Worm (Caenorhabditis elegans) whole organism, young adult: Measurements from ENCODE around the gene T02B11.6.
A peak's percentile ranks its signal among the peaks of the same experiment; 100 is the strongest.

Experiments used
- C17E4.6 ChIP-seq: fragments of 200-800 bp; sonication (Bioruptor generic); IDR thresholded peaks from 2 replicates; pipeline ENCODE4 v1.3.6; 2022; ENCODE audit warnings: missing genetic modification reagents, missing genetic modification characterization, missing compliant biosample characterization
- F33H1.4 ChIP-seq: fragments of 200-800 bp; sonication (Bioruptor generic); IDR thresholded peaks from 2 replicates; pipeline ENCODE4 v1.3.6; 2022; ENCODE audit warnings: missing genetic modification reagents, missing genetic modification characterization, missing compliant biosample characterization
- F52B5.7 ChIP-seq: sonication (generic microtip); optimal IDR thresholded peaks from 2 replicates; lab custom pipeline; 2016; ENCODE audit warnings: mild to moderate bottlenecking, missing genetic modification characterization, missing compliant biosample characterization
- F57A8.1 ChIP-seq: fragments of 200-800 bp; sonication (Bioruptor generic); optimal IDR thresholded peaks from 2 replicates; lab custom pipeline; 2018; ENCODE audit warnings: mild to moderate bottlenecking, missing genetic modification characterization, moderate library complexity, missing compliant biosample characterization
- T07F8.4 ChIP-seq: sonication (generic microtip); optimal IDR thresholded peaks from 2 replicates; lab custom pipeline; 2016; ENCODE audit warnings: mild to moderate bottlenecking, missing genetic modification characterization, moderate library complexity, missing compliant biosample characterization
- T26A5.8 ChIP-seq: sonication (generic microtip); optimal IDR thresholded peaks from 2 replicates; lab custom pipeline; 2016; ENCODE audit warnings: missing genetic modification characterization, missing compliant biosample characterization
- Y56A3A.18 ChIP-seq: fragments of 200-800 bp; sonication (Bioruptor generic); IDR thresholded peaks from 2 replicates; pipeline ENCODE4 v1.3.6; 2022; ENCODE audit warnings: missing genetic modification reagents, missing genetic modification characterization, missing compliant biosample characterization
- ama-1 ChIP-seq, 3 experiments: fragments of 150-350 bp in 1 of 3; sonication (generic microtip) in 2 of 3; optimal IDR thresholded peaks; 2 replicates each; lab custom pipeline; 2014 to 2018; ENCODE audit warnings: missing biosample characterization in 2 of 3, missing genetic modification characterization in 2 of 3, missing genetic modification reagents in 2 of 3
- athp-1 ChIP-seq: sonication (generic microtip); optimal IDR thresholded peaks from 2 replicates; lab custom pipeline; 2017; ENCODE audit warnings: mild to moderate bottlenecking, missing genetic modification characterization, missing compliant biosample characterization
- attf-5 ChIP-seq: fragments of 200-800 bp; sonication (Bioruptor generic); optimal IDR thresholded peaks from 2 replicates; lab custom pipeline; 2018; ENCODE audit warnings: mild to moderate bottlenecking, missing genetic modification characterization, missing compliant biosample characterization
- ceh-27 ChIP-seq: fragments of 200-800 bp; sonication (Bioruptor generic); optimal IDR thresholded peaks from 2 replicates; lab custom pipeline; 2018; ENCODE audit warnings: mild to moderate bottlenecking, missing genetic modification characterization, moderate library complexity, missing compliant biosample characterization
- ceh-58 ChIP-seq: fragments of 200-800 bp; sonication (Bioruptor generic); IDR thresholded peaks from 2 replicates; pipeline ENCODE4 v1.3.6; 2022; ENCODE audit warnings: missing genetic modification characterization, missing compliant biosample characterization
- chd-7 ChIP-seq: sonication (generic microtip); optimal IDR thresholded peaks from 2 replicates; lab custom pipeline; 2016; ENCODE audit warnings: mild to moderate bottlenecking, missing genetic modification characterization, moderate library complexity, missing compliant biosample characterization
- dpff-1 ChIP-seq: sonication (generic microtip); optimal IDR thresholded peaks from 2 replicates; lab custom pipeline; 2017; ENCODE audit warnings: mild to moderate bottlenecking, missing genetic modification characterization, missing compliant biosample characterization
- dpl-1 ChIP-seq: fragments of 150-350 bp; optimal IDR thresholded peaks from 2 replicates; lab custom pipeline; 2014; ENCODE audit warnings: missing biosample characterization, missing genetic modification reagents, missing genetic modification characterization
- efl-1 ChIP-seq: fragments of 150-350 bp; optimal IDR thresholded peaks from 2 replicates; lab custom pipeline; 2014; ENCODE audit warnings: missing biosample characterization, missing genetic modification reagents, missing genetic modification characterization
- egl-44 ChIP-seq: fragments of 200-800 bp; sonication (Bioruptor generic); IDR thresholded peaks from 2 replicates; pipeline ENCODE4 v1.3.6; 2022; ENCODE audit warnings: missing genetic modification reagents, missing genetic modification characterization, missing compliant biosample characterization
- egrh-3 ChIP-seq: fragments of 200-800 bp; sonication (Bioruptor generic); IDR thresholded peaks from 2 replicates; pipeline ENCODE4 v1.3.6; 2022; ENCODE audit warnings: missing genetic modification reagents, missing genetic modification characterization, missing compliant biosample characterization
- fkh-3 ChIP-seq: sonication (generic microtip); optimal IDR thresholded peaks from 2 replicates; lab custom pipeline; 2016; ENCODE audit warnings: mild to moderate bottlenecking, missing genetic modification characterization, missing compliant biosample characterization
- hlh-12 ChIP-seq: sonication (generic microtip); optimal IDR thresholded peaks from 2 replicates; lab custom pipeline; 2016; ENCODE audit warnings: missing genetic modification characterization, missing compliant biosample characterization
- hmg-1.2 ChIP-seq: fragments of 200-800 bp; sonication (Bioruptor generic); IDR thresholded peaks from 2 replicates; pipeline ENCODE4 v1.3.6; 2022; ENCODE audit warnings: missing genetic modification reagents, missing genetic modification characterization, missing compliant biosample characterization
- lag-1 ChIP-seq: fragments of 200-800 bp; sonication (Bioruptor generic); IDR thresholded peaks from 2 replicates; pipeline ENCODE4 v1.3.6; 2022; ENCODE audit warnings: missing genetic modification reagents, missing genetic modification characterization, missing compliant biosample characterization
- let-526 ChIP-seq: fragments of 200-800 bp; sonication (Bioruptor generic); IDR thresholded peaks from 2 replicates; pipeline ENCODE4 v1.3.6; 2022; ENCODE audit warnings: missing genetic modification reagents, missing genetic modification characterization, missing compliant biosample characterization
- lin-40 ChIP-seq: sonication (generic microtip); optimal IDR thresholded peaks from 2 replicates; lab custom pipeline; 2016; ENCODE audit warnings: missing genetic modification characterization, mild to moderate bottlenecking, missing compliant biosample characterization, missing genotype, missing genetic modification reagents
- lin-54 ChIP-seq: fragments of 200-800 bp; sonication (Bioruptor generic); optimal IDR thresholded peaks from 2 replicates; lab custom pipeline; 2018; ENCODE audit warnings: mild to moderate bottlenecking, missing genetic modification characterization, missing compliant biosample characterization
- lsl-1 ChIP-seq: fragments of 200-800 bp; sonication (Bioruptor generic); optimal IDR thresholded peaks from 2 replicates; lab custom pipeline; 2018; ENCODE audit warnings: mild to moderate bottlenecking, missing genetic modification characterization, moderate library complexity, missing compliant biosample characterization
- madf-6 ChIP-seq: fragments of 200-800 bp; sonication (Bioruptor generic); IDR thresholded peaks from 2 replicates; pipeline ENCODE4 v1.3.6; 2022; ENCODE audit warnings: missing genetic modification reagents, missing genetic modification characterization, missing compliant biosample characterization
- mcd-1 ChIP-seq: fragments of 200-800 bp; sonication (Bioruptor generic); IDR thresholded peaks from 2 replicates; pipeline ENCODE4 v1.3.6; 2022; ENCODE audit warnings: missing genetic modification reagents, missing genetic modification characterization, missing compliant biosample characterization
- mel-28 ChIP-seq: sonication (generic microtip); optimal IDR thresholded peaks from 2 replicates; lab custom pipeline; 2016; ENCODE audit warnings: borderline replicate concordance, mild to moderate bottlenecking, missing genetic modification characterization, missing compliant biosample characterization
- mes-4 ChIP-seq: sonication (generic microtip); optimal IDR thresholded peaks from 2 replicates; lab custom pipeline; 2016; ENCODE audit warnings: missing genotype, missing genetic modification characterization, missing compliant biosample characterization
- nfya-2 ChIP-seq: fragments of 200-800 bp; sonication (Bioruptor generic); IDR thresholded peaks from 2 replicates; pipeline ENCODE4 v1.3.6; 2022; ENCODE audit warnings: missing genetic modification reagents, missing genetic modification characterization, missing compliant biosample characterization
- nhr-90 ChIP-seq: sonication (generic microtip); optimal IDR thresholded peaks from 2 replicates; lab custom pipeline; 2016; ENCODE audit warnings: missing genotype, mild to moderate bottlenecking, missing genetic modification characterization, missing compliant biosample characterization
- rpc-1 ChIP-seq, 2 experiments: fragments of 150-350 bp in 1 of 2; sonication (generic microtip) in 1 of 2; optimal IDR thresholded peaks; 2 replicates each; lab custom pipeline; 2014 to 2018; ENCODE audit warnings: missing biosample characterization in 1 of 2, missing genetic modification characterization in 1 of 2, missing genetic modification reagents in 1 of 2, missing genotype in 1 of 2
- sea-2 ChIP-seq: fragments of 200-800 bp; sonication (Bioruptor generic); IDR thresholded peaks from 2 replicates; pipeline ENCODE4 v1.3.6; 2022; ENCODE audit warnings: missing genetic modification characterization, missing compliant biosample characterization
- snpc-1.3 ChIP-seq: sonication (generic microtip); optimal IDR thresholded peaks from 2 replicates; lab custom pipeline; 2017; ENCODE audit warnings: missing genetic modification characterization, mild to moderate bottlenecking, missing compliant biosample characterization, antibody characterized with exemption, moderate library complexity, missing genotype, missing genetic modification reagents; ENCODE audit not compliant: insufficient read depth
- snpc-3.4 ChIP-seq: sonication (generic microtip); optimal IDR thresholded peaks from 2 replicates; lab custom pipeline; 2017; ENCODE audit warnings: missing genetic modification characterization, mild to moderate bottlenecking, missing compliant biosample characterization, antibody characterized with exemption, moderate library complexity, missing genotype, missing genetic modification reagents
- snpc-4 ChIP-seq, 5 experiments: fragments of 150-350 bp in 1 of 5; sonication (generic microtip) in 4 of 5; optimal IDR thresholded peaks; 2 replicates each; lab custom pipeline; 2014 to 2018; ENCODE audit warnings: missing genetic modification characterization in 5 of 5, missing biosample characterization in 3 of 5, antibody characterized with exemption in 2 of 5, mild to moderate bottlenecking in 2 of 5, missing compliant biosample characterization in 2 of 5, missing genotype in 2 of 5, moderate library complexity in 2 of 5, missing genetic modification reagents in 1 of 5
- tbp1 ChIP-seq: fragments of 200-800 bp; sonication (Bioruptor generic); optimal IDR thresholded peaks from 2 replicates; lab custom pipeline; 2018; ENCODE audit warnings: mild to moderate bottlenecking, missing genetic modification characterization, missing compliant biosample characterization
- xnd-1 ChIP-seq: sonication (generic microtip); optimal IDR thresholded peaks from 2 replicates; lab custom pipeline; 2016; ENCODE audit warnings: missing genotype, missing genetic modification reagents, missing genetic modification characterization, missing compliant biosample characterization
- zfh-2 ChIP-seq: fragments of 200-800 bp; sonication (Bioruptor generic); conservative IDR thresholded peaks from 2 replicates; pipeline ENCODE4 v1.3.6; 2022; ENCODE audit warnings: missing genetic modification reagents, missing genetic modification characterization, missing compliant biosample characterization
- ztf-25 ChIP-seq: fragments of 200-800 bp; sonication (Bioruptor generic); IDR thresholded peaks from 2 replicates; pipeline ENCODE4 v1.3.6; 2022; ENCODE audit warnings: missing genetic modification reagents, missing genetic modification characterization, missing compliant biosample characterization
- ztf-28 ChIP-seq: fragments of 200-800 bp; sonication (Bioruptor generic); IDR thresholded peaks from 2 replicates; pipeline ENCODE4 v1.3.6; 2022; ENCODE audit warnings: missing genetic modification reagents, missing genetic modification characterization, missing compliant biosample characterization

The T02B11.6 gene

DNA sequence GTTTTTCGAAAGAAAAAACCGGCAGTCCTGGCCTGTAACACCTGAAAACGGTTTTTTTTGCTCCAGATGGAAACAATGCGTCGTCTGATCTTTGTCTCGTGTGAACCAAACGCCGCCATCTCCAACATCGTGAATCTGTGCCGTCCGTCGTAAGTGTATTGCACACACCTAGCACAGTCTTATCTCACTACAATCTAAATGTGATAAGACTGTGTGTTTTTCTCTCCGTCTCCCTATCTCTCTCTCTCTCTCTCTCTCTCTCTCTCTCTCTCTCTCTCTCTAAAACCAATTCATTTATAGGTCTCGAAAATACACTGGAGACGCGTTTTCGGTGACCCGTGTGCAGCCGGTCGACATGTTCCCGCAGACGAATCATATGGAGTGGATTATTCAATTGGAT lies 21.5 kb upstream of the T02B11.6 start (continued):
- no peak for TF ChIP-seq rpc-1 (optimal IDR thresholded peaks at IDR 0.05; lab: Kevin White, UChicago)
- TF ChIP-seq rpc-1 (tag; optimal IDR thresholded peaks at IDR 0.05; lab: Kevin White, UChicago): no peak
- no peak for TF ChIP-seq let-526 (GFP tag; lab: Robert Waterston, UW)
- TF ChIP-seq Y56A3A.18 (GFP tag; lab: Robert Waterston, UW): no peak

DNA sequence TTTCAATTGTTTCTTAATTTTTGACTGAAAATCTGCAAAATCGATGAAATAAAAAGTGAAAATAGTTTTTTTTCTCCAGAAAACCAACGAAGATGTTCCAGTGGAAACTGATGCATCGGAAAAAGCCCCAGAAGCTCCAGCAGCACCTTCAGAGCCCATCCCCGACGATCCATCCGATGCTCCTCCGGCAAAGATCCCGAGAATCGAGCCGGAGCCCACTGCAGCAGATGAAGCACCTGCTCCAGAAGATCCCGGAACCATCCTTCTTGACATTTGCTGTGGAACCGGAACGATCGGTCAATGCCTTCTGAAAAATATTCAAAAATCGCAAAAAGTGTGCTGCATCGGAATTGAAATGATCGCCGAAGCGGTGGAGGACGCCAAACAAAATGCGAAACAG lies 19.6 kb upstream of the T02B11.6 start:
- peak; percentile 76 for TF ChIP-seq zfh-2 (GFP tag; lab: Robert Waterston, UW)
- TF ChIP-seq hlh-12 (tag; lab: Kevin White, UChicago): no peak
- TF ChIP-seq let-526 (GFP tag; lab: Robert Waterston, UW): no peak
- TF ChIP-seq egrh-3 (GFP tag; lab: Robert Waterston, UW): peak; percentile 60; the same call in 1 of the 2 replicates
- TF ChIP-seq T26A5.8 (tag; lab: Kevin White, UChicago): no peak
- TF ChIP-seq mcd-1: 0 out of 2 replicates have a peak, but pooled peaks have one; percentile 10

DNA sequence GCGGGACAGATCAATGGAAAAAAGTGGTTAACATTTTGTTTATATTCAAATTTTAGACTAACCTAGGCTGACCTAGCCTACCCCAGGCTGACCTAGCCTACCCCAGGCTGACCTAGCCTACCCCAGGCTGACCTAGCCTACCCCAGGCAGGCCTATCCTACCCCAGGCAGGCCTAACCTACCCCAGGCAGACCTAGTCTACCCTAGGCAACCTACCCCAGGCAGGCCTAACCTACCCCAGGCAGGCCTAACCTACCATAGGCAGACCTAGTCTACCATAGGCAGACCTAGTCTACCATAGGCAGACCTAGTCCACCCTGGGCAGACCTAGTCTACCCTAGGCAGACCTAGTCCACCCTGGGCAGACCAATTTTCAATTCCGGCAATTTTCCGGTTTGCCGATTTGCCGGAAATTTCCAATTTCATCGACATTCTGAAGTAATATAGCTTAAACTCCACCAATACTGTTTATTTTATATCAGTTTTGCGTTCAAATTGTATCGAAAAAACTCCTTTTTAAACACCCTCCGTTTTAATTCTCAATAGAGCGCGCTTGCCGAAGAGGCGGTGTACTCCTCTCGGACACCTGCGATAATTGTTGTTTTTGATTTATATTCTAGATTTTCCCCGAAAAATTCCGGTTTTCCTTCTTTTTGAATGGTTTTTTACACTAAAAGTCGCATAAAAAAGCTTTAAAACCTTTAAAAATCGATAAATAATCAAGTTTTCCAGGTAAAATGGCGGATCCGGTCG lies 15.3 kb upstream of the T02B11.6 start, which contains the start of gene trm-2A:
TSS of gene trm-2A (plus strand) at position 732 of the 752 bp plus-strand sequence.
- no peak for TF ChIP-seq snpc-4 (GFP tag; optimal IDR thresholded peaks at IDR 0.05; lab: Kevin White, UChicago)
- peak in 1 of 4 experiments; percentile 33 for TF ChIP-seq snpc-4 (tag; optimal IDR thresholded peaks at IDR 0.05; lab: Kevin White, UChicago)
- no peak for TF ChIP-seq C17E4.6 (GFP tag; lab: Robert Waterston, UW)
- no peak for TF ChIP-seq xnd-1 (tag; lab: Kevin White, UChicago)
- TF ChIP-seq nhr-90 (tag; lab: Kevin White, UChicago): no peak
- no peak for TF ChIP-seq fkh-3 (tag; lab: Kevin White, UChicago)
- TF ChIP-seq F33H1.4: 0 out of 2 replicates have a peak, but pooled peaks have one; percentile 14
- peak; percentile 74 for TF ChIP-seq dpl-1 (GFP tag; lab: Kevin White, UChicago)
- peak; percentile 97 for TF ChIP-seq mcd-1
- no peak for TF ChIP-seq mel-28 (tag; lab: Kevin White, UChicago)
- peak; percentile 37; the same call in 1 of the 2 replicates for TF ChIP-seq zfh-2 (GFP tag; lab: Robert Waterston, UW)
- no peak for TF ChIP-seq egl-44
- no peak for TF ChIP-seq athp-1
- TF ChIP-seq sea-2 (GFP tag; lab: Robert Waterston, UW): no peak
- no peak for TF ChIP-seq nfya-2 (GFP tag; lab: Robert Waterston, UW)
- TF ChIP-seq attf-5: peak; percentile 15
- peak; percentile 52 for TF ChIP-seq snpc-1.3 (tag; lab: Kevin White, UChicago)
- TF ChIP-seq snpc-3.4 (tag; lab: Kevin White, UChicago): peak; percentile 70
- TF ChIP-seq hmg-1.2 (GFP tag; lab: Robert Waterston, UW): peak; percentile 30; the same call in 1 of the 2 replicates
- TF ChIP-seq ztf-25 (GFP tag; lab: Robert Waterston, UW): no peak
- no peak for TF ChIP-seq T07F8.4 (tag; lab: Kevin White, UChicago)
- TF ChIP-seq lsl-1 (GFP tag; lab: Kevin White, UChicago): peak; percentile 18
- no peak for TF ChIP-seq lag-1 (GFP tag; lab: Robert Waterston, UW)
- TF ChIP-seq madf-6: peak; percentile 50; the same call in 1 of the 2 replicates
- TF ChIP-seq lin-54 (GFP tag; lab: Kevin White, UChicago): peak; percentile 94
- TF ChIP-seq ama-1 (optimal IDR thresholded peaks at IDR 0.05; lab: Kevin White, UChicago): no peak
- TF ChIP-seq ama-1 (GFP tag; optimal IDR thresholded peaks at IDR 0.05; lab: Kevin White, UChicago): no peak
- no peak for TF ChIP-seq chd-7
- TF ChIP-seq efl-1: peak; percentile 76
- peak; percentile 45 for TF ChIP-seq lin-40 (tag; lab: Kevin White, UChicago)
- TF ChIP-seq ceh-27 (GFP tag; lab: Kevin White, UChicago): peak; percentile 11
- no peak for TF ChIP-seq mes-4 (tag; lab: Kevin White, UChicago)
- no peak for TF ChIP-seq F57A8.1 (GFP tag; lab: Kevin White, UChicago)
- TF ChIP-seq dpff-1 (tag; lab: Kevin White, UChicago): no peak
- TF ChIP-seq ztf-28 (GFP tag; lab: Robert Waterston, UW): no peak
- TF ChIP-seq F52B5.7 (tag; lab: Kevin White, UChicago): no peak
- no peak for TF ChIP-seq ceh-58 (GFP tag; lab: Robert Waterston, UW)
- peak; percentile 27 for TF ChIP-seq tbp1 (GFP tag; lab: Kevin White, UChicago)
